Fruit fly (Drosophila melanogaster) whole organism, embryonic: ENCODE data around the gene Vti1a.

Experiments
- CG10462 ChIP-seq: fragments of 200-800 bp; sonication (Bioruptor generic); optimal IDR thresholded peaks from 2 replicates; lab custom pipeline; 2016; ENCODE audit warnings: missing biosample characterization, missing genetic modification characterization
- CG10654 ChIP-seq: fragments of 200-800 bp; sonication (Bioruptor generic); optimal IDR thresholded peaks from 2 replicates; lab custom pipeline; 2016; ENCODE audit warnings: missing biosample characterization, missing genetic modification characterization
- CG11456 ChIP-seq: fragments of 200-800 bp; sonication (Bioruptor generic); IDR thresholded peaks from 3 replicates; pipeline ENCODE4 v1.3.6; 2022; ENCODE audit warnings: missing biosample characterization, missing genetic modification characterization
- CG12071 ChIP-seq: fragments of 200-800 bp; sonication (Bioruptor generic); optimal IDR thresholded peaks from 3 replicates; lab custom pipeline; 2018; ENCODE audit warnings: missing biosample characterization, mild to moderate bottlenecking, missing genetic modification characterization
- CG12219 ChIP-seq: fragments of 200-800 bp; sonication (Bioruptor generic); optimal IDR thresholded peaks from 3 replicates; lab custom pipeline; 2018; ENCODE audit warnings: missing biosample characterization, mild to moderate bottlenecking, missing genetic modification characterization
- CG13287 ChIP-seq: fragments of 200-800 bp; sonication (Bioruptor generic); IDR thresholded peaks from 2 replicates; pipeline ENCODE4 v1.3.6; 2022; ENCODE audit warnings: missing biosample characterization, missing genetic modification characterization; ENCODE audit not compliant: partially characterized antibody
- CG14710 ChIP-seq: fragments of 200-800 bp; sonication (Bioruptor generic); optimal IDR thresholded peaks from 3 replicates; lab custom pipeline; 2019; ENCODE audit warnings: missing biosample characterization, mild to moderate bottlenecking, missing genetic modification characterization, moderate library complexity
- CG1529 ChIP-seq: fragments of 200-800 bp; sonication (Bioruptor generic); optimal IDR thresholded peaks from 3 replicates; lab custom pipeline; 2018; ENCODE audit warnings: missing biosample characterization, missing genetic modification characterization
- CG15514 ChIP-seq: fragments of 200-800 bp; sonication (Bioruptor generic); optimal IDR thresholded peaks from 3 replicates; lab custom pipeline; 2017; ENCODE audit warnings: missing biosample characterization, missing genetic modification characterization, mild to moderate bottlenecking, moderate library complexity, missing genetic modification reagents
- CG16815 ChIP-seq: fragments of 200-800 bp; sonication (Bioruptor generic); optimal IDR thresholded peaks from 3 replicates; lab custom pipeline; 2017; ENCODE audit warnings: missing biosample characterization, mild to moderate bottlenecking, missing genetic modification characterization
- CG17186 ChIP-seq: fragments of 200-800 bp; sonication (Bioruptor generic); optimal IDR thresholded peaks from 3 replicates; lab custom pipeline; 2017; ENCODE audit warnings: missing biosample characterization, missing genetic modification reagents, missing genetic modification characterization
- CG17385 ChIP-seq: fragments of 200-800 bp; sonication (Bioruptor generic); optimal IDR thresholded peaks from 3 replicates; lab custom pipeline; 2018; ENCODE audit warnings: missing biosample characterization, mild to moderate bottlenecking, missing genetic modification characterization
- CG17568 ChIP-seq: fragments of 200-800 bp; sonication (Bioruptor generic); optimal IDR thresholded peaks from 2 replicates; lab custom pipeline; 2018; ENCODE audit warnings: missing biosample characterization, mild to moderate bottlenecking, missing genetic modification characterization, moderate library complexity
- CG2199 ChIP-seq: fragments of 200-800 bp; sonication (Bioruptor generic); IDR thresholded peaks from 3 replicates; pipeline ENCODE4 v1.3.6; 2022; ENCODE audit warnings: missing biosample characterization, missing genetic modification characterization
- CG33557 ChIP-seq: fragments of 200-800 bp; sonication (Bioruptor generic); optimal IDR thresholded peaks from 2 replicates; lab custom pipeline; 2019; ENCODE audit warnings: missing biosample characterization, mild to moderate bottlenecking, missing genetic modification characterization, moderate library complexity
- CG3407 ChIP-seq: fragments of 200-800 bp; sonication (Bioruptor generic); optimal IDR thresholded peaks from 2 replicates; lab custom pipeline; 2018; ENCODE audit warnings: missing biosample characterization, mild to moderate bottlenecking, missing genetic modification characterization
- CG4730 ChIP-seq: fragments of 200-800 bp; sonication (Bioruptor generic); IDR thresholded peaks from 2 replicates; pipeline ENCODE4 v1.3.6; 2022; ENCODE audit warnings: missing biosample characterization, missing genetic modification characterization
- CG5180 ChIP-seq: fragments of 200-800 bp; sonication (Bioruptor generic); optimal IDR thresholded peaks from 3 replicates; lab custom pipeline; 2017; ENCODE audit warnings: missing biosample characterization, missing genetic modification characterization, mild to moderate bottlenecking, moderate library complexity, missing genetic modification reagents
- CG6683 ChIP-seq: fragments of 200-800 bp; sonication (Bioruptor generic); optimal IDR thresholded peaks from 2 replicates; lab custom pipeline; 2017; ENCODE audit warnings: missing biosample characterization, mild to moderate bottlenecking, missing genetic modification characterization, missing genetic modification reagents
- CG6813 ChIP-seq: fragments of 200-800 bp; sonication (Bioruptor generic); optimal IDR thresholded peaks from 2 replicates; lab custom pipeline; 2017; ENCODE audit warnings: missing biosample characterization, missing genetic modification characterization, mild to moderate bottlenecking, moderate library complexity, missing genetic modification reagents
- CG8924 ChIP-seq: fragments of 200-800 bp; optimal IDR thresholded peaks from 3 replicates; lab custom pipeline; 2019; ENCODE audit warnings: missing biosample characterization, mild to moderate bottlenecking, missing genetic modification characterization, moderate library complexity
- CG9609 ChIP-seq: fragments of 200-800 bp; sonication (Bioruptor generic); optimal IDR thresholded peaks from 3 replicates; lab custom pipeline; 2016; ENCODE audit warnings: missing biosample characterization, missing genetic modification characterization
- CG9797 ChIP-seq: fragments of 200-800 bp; sonication (Bioruptor generic); optimal IDR thresholded peaks from 3 replicates; lab custom pipeline; 2018; ENCODE audit warnings: missing biosample characterization, mild to moderate bottlenecking, missing genetic modification characterization
- Camta ChIP-seq: fragments of 200-800 bp; sonication (Bioruptor generic); optimal IDR thresholded peaks from 2 replicates; lab custom pipeline; 2016; ENCODE audit warnings: missing biosample characterization, missing genetic modification characterization
- CoRest ChIP-seq: fragments of 200-800 bp; sonication (Bioruptor generic); optimal IDR thresholded peaks from 3 replicates; lab custom pipeline; 2018; ENCODE audit warnings: missing biosample characterization, mild to moderate bottlenecking, missing genetic modification characterization, moderate library complexity
- Fer1 ChIP-seq: fragments of 200-800 bp; sonication (Bioruptor generic); optimal IDR thresholded peaks from 2 replicates; lab custom pipeline; 2017; ENCODE audit warnings: missing biosample characterization, mild to moderate bottlenecking, missing genetic modification characterization
- Gug ChIP-seq: fragments of 200-800 bp; sonication (Bioruptor generic); IDR thresholded peaks from 4 replicates; pipeline ENCODE4 v1.3.6; 2022; ENCODE audit warnings: missing biosample characterization, missing genetic modification characterization
- Hr51 ChIP-seq, 2 experiments: fragments of 200-800 bp; sonication (Bioruptor generic); optimal IDR thresholded peaks; 2 replicates in 1 of 2; 3 replicates in 1 of 2; lab custom pipeline; 2016 to 2018; ENCODE audit warnings: missing biosample characterization in 2 of 2, missing genetic modification characterization in 2 of 2, mild to moderate bottlenecking in 1 of 2, moderate library complexity in 1 of 2
- MTF-1 ChIP-seq: fragments of 200-800 bp; sonication (Bioruptor generic); optimal IDR thresholded peaks from 2 replicates; lab custom pipeline; 2018; ENCODE audit warnings: missing biosample characterization, mild to moderate bottlenecking, missing genetic modification characterization, borderline replicate concordance
- NfI ChIP-seq: fragments of 200-800 bp; sonication (Bioruptor generic); optimal IDR thresholded peaks from 3 replicates; lab custom pipeline; 2018; ENCODE audit warnings: missing biosample characterization, mild to moderate bottlenecking, missing genetic modification characterization, moderate library complexity
- TFAM ChIP-seq: fragments of 200-800 bp; sonication (Bioruptor generic); optimal IDR thresholded peaks from 2 replicates; lab custom pipeline; 2017; ENCODE audit warnings: missing biosample characterization, missing genetic modification characterization, inconsistent platforms
- dati ChIP-seq: fragments of 200-800 bp; sonication (Bioruptor generic); IDR thresholded peaks from 2 replicates; pipeline ENCODE4 v1.3.6; 2022; ENCODE audit warnings: missing biosample characterization, missing genetic modification characterization
- dysf ChIP-seq: fragments of 200-800 bp; sonication (Bioruptor generic); IDR thresholded peaks from 3 replicates; pipeline ENCODE4 v1.3.6; 2022; ENCODE audit warnings: missing biosample characterization, missing genetic modification characterization
- en ChIP-seq: fragments of 200-800 bp; sonication (Bioruptor generic); optimal IDR thresholded peaks from 2 replicates; lab custom pipeline; 2016; ENCODE audit warnings: missing biosample characterization, missing genetic modification characterization
- eve ChIP-seq, 2 experiments: fragments of >200 bp; optimal IDR thresholded peaks; 2 replicates each; lab custom pipeline; 2017; ENCODE audit warnings: missing biosample characterization in 2 of 2, missing genetic modification characterization in 2 of 2
- ewg ChIP-seq: fragments of 200-800 bp; sonication (Bioruptor generic); optimal IDR thresholded peaks from 3 replicates; lab custom pipeline; 2017; ENCODE audit warnings: mild to moderate bottlenecking, missing biosample characterization, missing genetic modification reagents, missing genetic modification characterization
- fd64A ChIP-seq: fragments of 200-800 bp; sonication (Bioruptor generic); optimal IDR thresholded peaks from 3 replicates; lab custom pipeline; 2018; ENCODE audit warnings: missing biosample characterization, mild to moderate bottlenecking, missing genetic modification characterization
- gro ChIP-seq: fragments of 200-800 bp; sonication (Bioruptor generic); optimal IDR thresholded peaks from 2 replicates; lab custom pipeline; 2016; ENCODE audit warnings: missing biosample characterization, missing genetic modification characterization
- kay ChIP-seq: fragments of 200-800 bp; sonication (Bioruptor generic); optimal IDR thresholded peaks from 2 replicates; lab custom pipeline; 2016; ENCODE audit warnings: missing biosample characterization, missing genetic modification characterization
- kni ChIP-seq: fragments of 200-800 bp; sonication (Bioruptor generic); optimal IDR thresholded peaks from 3 replicates; lab custom pipeline; 2017; ENCODE audit warnings: mild to moderate bottlenecking, missing biosample characterization, missing genetic modification reagents, missing genetic modification characterization
- mirr ChIP-seq: fragments of 200-800 bp; sonication (Bioruptor generic); optimal IDR thresholded peaks from 3 replicates; lab custom pipeline; 2018; ENCODE audit warnings: missing biosample characterization, mild to moderate bottlenecking, missing genetic modification characterization
- nerfin-1 ChIP-seq: fragments of 200-800 bp; sonication (Bioruptor generic); optimal IDR thresholded peaks from 3 replicates; lab custom pipeline; 2019; ENCODE audit warnings: missing biosample characterization, mild to moderate bottlenecking, missing genetic modification characterization, moderate library complexity
- pfk ChIP-seq: fragments of 200-800 bp; sonication (Bioruptor generic); optimal IDR thresholded peaks from 2 replicates; lab custom pipeline; 2018; ENCODE audit warnings: missing biosample characterization, mild to moderate bottlenecking, missing genetic modification characterization, moderate library complexity
- pros ChIP-seq: fragments of 200-800 bp; sonication (Bioruptor generic); optimal IDR thresholded peaks from 3 replicates; lab custom pipeline; 2019; ENCODE audit warnings: missing biosample characterization, mild to moderate bottlenecking, missing genetic modification characterization, moderate library complexity
- rib ChIP-seq: fragments of 200-800 bp; sonication (Bioruptor generic); IDR thresholded peaks from 2 replicates; pipeline ENCODE4 v1.3.6; 2022; ENCODE audit warnings: missing biosample characterization, missing genetic modification characterization
- unc-4 ChIP-seq: fragments of 200-800 bp; sonication (Bioruptor generic); IDR thresholded peaks from 2 replicates; pipeline ENCODE4 v1.3.6; 2022; ENCODE audit warnings: missing biosample characterization, missing genetic modification characterization; ENCODE audit not compliant: partially characterized antibody
- vfl ChIP-seq: fragments of 200-800 bp; sonication (Bioruptor generic); optimal IDR thresholded peaks from 2 replicates; lab custom pipeline; 2016; ENCODE audit warnings: missing biosample characterization, missing genetic modification characterization
- zen ChIP-seq: fragments of 200-800 bp; sonication (Bioruptor generic); optimal IDR thresholded peaks from 3 replicates; lab custom pipeline; 2018; ENCODE audit warnings: missing biosample characterization, mild to moderate bottlenecking, missing genetic modification characterization, moderate library complexity

The Vti1a gene

DNA sequence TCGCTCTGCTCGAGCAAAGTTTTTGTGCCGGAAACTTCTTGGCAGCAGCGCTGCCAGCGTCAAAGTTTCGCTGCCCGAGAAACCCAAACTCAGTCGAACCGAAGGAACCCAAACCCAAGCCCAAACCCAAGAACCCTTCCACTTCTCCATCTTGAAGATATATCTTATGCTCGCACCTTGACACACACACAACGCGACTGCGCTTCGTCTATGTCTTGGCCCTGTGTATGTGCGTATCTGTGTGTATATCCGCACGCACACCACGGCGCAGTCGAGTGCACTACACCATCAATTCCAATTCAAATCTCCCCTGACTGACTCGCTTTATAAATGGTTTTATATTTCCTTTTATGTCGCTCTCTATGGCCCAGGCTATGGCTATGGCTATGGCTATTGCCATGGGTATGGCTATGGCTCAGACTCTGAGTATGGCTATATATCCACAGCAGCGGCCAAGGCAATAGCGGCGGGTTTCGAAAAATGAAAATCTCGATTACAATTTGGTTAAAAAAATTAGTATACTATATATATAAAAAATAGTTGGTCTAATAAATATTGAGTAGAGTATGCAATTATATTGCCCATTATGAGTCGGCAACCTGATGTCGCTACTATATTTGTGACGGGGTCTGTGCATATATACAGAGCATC lies 3.8 kb upstream of the Vti1a start (continued):
- TF ChIP-seq CG2199 (GFP tag; lab: Robert Waterston, UW) = peak; percentile 90
- peak; percentile 93 for TF ChIP-seq NfI (GFP tag; lab: Kevin White, UChicago)
- TF ChIP-seq en = peak; percentile 6
- TF ChIP-seq dysf (GFP tag; lab: Robert Waterston, UW) = peak; percentile 98
- peak; percentile 44 for TF ChIP-seq Camta (GFP tag; lab: Kevin White, UChicago)
- TF ChIP-seq CG17186 (GFP tag; lab: Kevin White, UChicago) = peak; percentile 80
- peak; percentile 93 for TF ChIP-seq CG1529 (GFP tag; lab: Kevin White, UChicago)
- TF ChIP-seq vfl (GFP tag; lab: Kevin White, UChicago) = peak; percentile 64
- TF ChIP-seq mirr = peak; percentile 67
- TF ChIP-seq CG5180 = peak; percentile 85
- TF ChIP-seq CG10462 (GFP tag; lab: Kevin White, UChicago) = peak; percentile 83
- TF ChIP-seq CG14710 = peak; percentile 96
- TF ChIP-seq CG6683 (GFP tag; lab: Kevin White, UChicago) = peak; percentile 90
- peak; percentile 97 for TF ChIP-seq Fer1 (GFP tag; lab: Kevin White, UChicago)
- TF ChIP-seq MTF-1 (GFP tag; lab: Kevin White, UChicago) = peak; percentile 93
- TF ChIP-seq gro (GFP tag; lab: Kevin White, UChicago) = peak; percentile 43
- TF ChIP-seq TFAM (GFP tag; lab: Kevin White, UChicago) = peak; percentile 82
- TF ChIP-seq nerfin-1 (tag; lab: Kevin White, UChicago) = peak; percentile 93
- TF ChIP-seq eve (GFP tag; optimal IDR thresholded peaks at IDR 0.05; lab: Kevin White, UChicago) = no peak
- peak; percentile 89 for TF ChIP-seq CG10654 (GFP tag; lab: Kevin White, UChicago)
- no peak for TF ChIP-seq unc-4 (GFP tag; lab: Robert Waterston, UW)
- peak; percentile 88 for TF ChIP-seq ewg (GFP tag; lab: Kevin White, UChicago)
- TF ChIP-seq CG3407 (GFP tag; lab: Kevin White, UChicago) = peak; percentile 91
- peak; percentile 88 for TF ChIP-seq CG15514 (GFP tag; lab: Kevin White, UChicago)
- peak; percentile 93 for TF ChIP-seq Gug (GFP tag; lab: Robert Waterston, UW)
- TF ChIP-seq CG33557 = peak; percentile 92
- peak; percentile 89 for TF ChIP-seq kay (GFP tag; lab: Kevin White, UChicago)
- no peak for TF ChIP-seq CG13287 (GFP tag; lab: Robert Waterston, UW)
- TF ChIP-seq fd64A (GFP tag; lab: Kevin White, UChicago) = peak; percentile 89
- TF ChIP-seq rib (GFP tag; lab: Robert Waterston, UW) = peak; percentile 78
- no peak for TF ChIP-seq pfk (GFP tag; lab: Kevin White, UChicago)
- peak; percentile 93 for TF ChIP-seq CG4730 (GFP tag; lab: Robert Waterston, UW)
- peak; percentile 96 for TF ChIP-seq zen
- TF ChIP-seq dati (GFP tag; lab: Robert Waterston, UW) = peak; percentile 91
- TF ChIP-seq CoRest (tag; lab: Kevin White, UChicago) = peak; percentile 95
- TF ChIP-seq CG17568 (GFP tag; lab: Kevin White, UChicago) = peak; percentile 94
- peak; percentile 93 for TF ChIP-seq CG12071 (GFP tag; lab: Kevin White, UChicago)
- TF ChIP-seq CG11456 = peak; percentile 94
- peak; percentile 95 for TF ChIP-seq CG16815
- peak; percentile 61 for TF ChIP-seq CG9797 (GFP tag; lab: Kevin White, UChicago)
- TF ChIP-seq CG8924 = peak; percentile 98
- TF ChIP-seq kni = peak; percentile 16
- peak; percentile 37 for TF ChIP-seq CG9609 (GFP tag; lab: Kevin White, UChicago)
- peak; percentile 93 for TF ChIP-seq CG17385 (GFP tag; lab: Kevin White, UChicago)
- TF ChIP-seq Hr51 (GFP tag; optimal IDR thresholded peaks at IDR 0.05; lab: Kevin White, UChicago) = peak; percentile 81 to 96
- peak; percentile 95 for TF ChIP-seq CG12219 (GFP tag; lab: Kevin White, UChicago)
- peak; percentile 97 for TF ChIP-seq CG6813 (GFP tag; lab: Kevin White, UChicago)
- peak; percentile 86 for TF ChIP-seq pros (GFP tag; lab: Kevin White, UChicago)
